Worm (Caenorhabditis elegans): Measurements from ENCODE around the gene D1086.17.

Gene D1086.17

DNA sequence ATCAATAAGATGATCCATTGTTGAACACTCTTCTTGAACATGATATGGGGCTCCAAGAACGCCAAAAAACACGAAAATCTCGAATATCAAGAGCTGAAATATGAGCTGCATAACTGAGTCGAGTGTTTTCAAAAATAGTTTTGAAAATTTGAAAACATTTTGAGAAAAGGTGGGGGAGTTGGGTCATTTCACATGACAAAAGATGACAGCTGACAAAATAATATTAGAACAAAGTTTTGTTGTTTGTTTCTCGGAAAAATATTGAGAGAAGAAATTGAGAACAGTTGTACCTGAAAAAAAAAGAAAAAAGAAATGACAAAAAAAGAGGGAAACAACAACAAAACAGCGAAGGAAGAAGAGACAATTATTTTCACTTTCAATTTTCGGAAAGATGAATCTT lies 30.9 kb downstream of the D1086.17 start, which contains the start of the genes D1086.2 and D1086.1:
Gene D1086.2, minus strand, starts transcription at position 150 of the 400 bp plus-strand sequence.
Gene D1086.1, plus strand, starts transcription at position 340 of the 400 bp plus-strand sequence.
- TF ChIP-seq rcor-1 (GFP tag; IDR thresholded peaks at IDR 0.05) (no peak), aptf-3 (GFP tag; IDR thresholded peaks at IDR 0.05) (no peak), ztf-18 (tag; optimal IDR thresholded peaks at IDR 0.05) (no peak), ccch-3 (GFP tag; optimal IDR thresholded peaks at IDR 0.05) (no peak), fkh-3 (tag; optimal IDR thresholded peaks at IDR 0.05) (no peak), tlf-1 (GFP tag; optimal IDR thresholded peaks at IDR 0.05) (no peak), lin-40 (tag; optimal IDR thresholded peaks at IDR 0.05) (no peak), F37B4.10 (GFP tag; IDR thresholded peaks at IDR 0.05) (no peak), pbrm-1 (GFP tag; IDR thresholded peaks at IDR 0.05) (no peak), ceh-79 (tag; optimal IDR thresholded peaks at IDR 0.05) (no peak), madf-3 (GFP tag; IDR thresholded peaks at IDR 0.05) (no peak), atf-7 (tag; optimal IDR thresholded peaks at IDR 0.05) (no peak), D2030.7 (GFP tag; IDR thresholded peaks at IDR 0.05) (no peak), unc-62 (GFP tag; optimal IDR thresholded peaks at IDR 0.05) (no peak), C06A6.2 (GFP tag; conservative IDR thresholded peaks at IDR 0.05) (no peak), ceh-100 (GFP tag; IDR thresholded peaks at IDR 0.05) (no peak), F33H1.4 (GFP tag; IDR thresholded peaks at IDR 0.05) (no peak), ets-4 (GFP tag; optimal IDR thresholded peaks at IDR 0.05) (no peak), nhr-179 (tag; optimal IDR thresholded peaks at IDR 0.05) (no peak)

DNA sequence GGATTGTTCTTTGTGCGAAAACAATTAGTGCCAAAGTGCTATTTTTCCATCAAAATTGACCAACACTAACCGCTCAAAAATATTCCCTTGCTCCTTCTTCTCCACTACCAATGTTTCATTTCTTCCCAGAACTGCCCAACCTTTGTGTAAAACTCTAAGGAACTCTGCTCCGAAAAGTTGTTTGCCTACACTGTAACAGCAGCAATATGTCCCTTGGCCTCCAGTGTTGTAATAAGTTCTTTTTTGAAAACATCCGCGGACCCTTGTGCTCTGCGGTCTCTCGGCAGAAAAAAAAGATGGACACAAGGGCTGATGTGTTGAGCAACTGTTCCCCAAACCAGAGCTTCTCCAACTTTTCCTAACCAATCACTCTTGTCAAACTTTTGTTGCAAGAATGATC lies 33.2 kb downstream of the D1086.17 start, which contains the start of gene D1086.12:
Gene D1086.12, plus strand, starts transcription at position 301 of the 400 bp plus-strand sequence.
- TF ChIP-seq die-1 (tag; optimal IDR thresholded peaks at IDR 0.05) (no peak), nfya-2 (GFP tag; IDR thresholded peaks at IDR 0.05) (no peak)

DNA sequence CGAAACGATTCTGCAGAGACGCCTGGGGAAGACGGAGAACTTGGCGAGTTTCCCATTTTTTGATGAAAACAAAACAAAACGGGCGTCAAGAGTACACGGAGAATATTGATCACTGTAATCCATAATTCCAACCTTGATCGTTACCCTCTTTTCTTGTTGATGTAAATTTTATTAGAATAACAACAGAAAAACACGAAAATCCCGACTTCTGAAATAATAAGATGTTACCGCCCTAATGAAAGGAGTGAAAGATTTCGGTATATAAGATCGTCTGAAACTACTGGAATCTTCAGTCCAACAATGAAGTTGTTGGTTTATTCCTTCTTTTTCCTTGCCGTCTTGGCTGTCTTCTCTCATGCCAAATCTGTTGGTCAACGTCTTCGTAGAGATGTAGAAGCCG lies 36.3 kb downstream of the D1086.17 start, which contains the start of gene D1086.9:
Gene D1086.9, plus strand, starts transcription at position 301 of the 400 bp plus-strand sequence.
- TF ChIP-seq attf-6 (GFP tag; IDR thresholded peaks at IDR 0.05) (no peak), mcd-1 (GFP tag; IDR thresholded peaks at IDR 0.05) (no peak), rpc-1 (optimal IDR thresholded peaks at IDR 0.05) (no peak), rpc-1 (tag; optimal IDR thresholded peaks at IDR 0.05) (no peak), somi-1 (GFP tag; optimal IDR thresholded peaks at IDR 0.05) (no peak), lin-35 (GFP tag; optimal IDR thresholded peaks at IDR 0.05) (no peak), ztf-3 (GFP tag; optimal IDR thresholded peaks at IDR 0.05) (no peak), ceh-79 (tag; optimal IDR thresholded peaks at IDR 0.05) (no peak), C06A6.2 (GFP tag; conservative IDR thresholded peaks at IDR 0.05) (no peak), ztf-18 (tag; optimal IDR thresholded peaks at IDR 0.05) (no peak), ztf-26 (tag; optimal IDR thresholded peaks at IDR 0.05) (no peak), ZK185.1 (tag; optimal IDR thresholded peaks at IDR 0.05; ENCODE audit: poor library complexity, severe bottlenecking) (no peak), Y53F4B.3 (GFP tag; IDR thresholded peaks at IDR 0.05) (no peak), Y67H2A.10 (GFP tag; conservative IDR thresholded peaks at IDR 0.05) (no peak), akir-1 (GFP tag; optimal IDR thresholded peaks at IDR 0.05) (no peak), F22D6.2 (tag; optimal IDR thresholded peaks at IDR 0.05) (no peak), K11D2.4 (GFP tag; IDR thresholded peaks at IDR 0.05) (no peak), F37B4.10 (GFP tag; IDR thresholded peaks at IDR 0.05) (no peak), T26A5.8 (tag; optimal IDR thresholded peaks at IDR 0.05) (no peak)

DNA sequence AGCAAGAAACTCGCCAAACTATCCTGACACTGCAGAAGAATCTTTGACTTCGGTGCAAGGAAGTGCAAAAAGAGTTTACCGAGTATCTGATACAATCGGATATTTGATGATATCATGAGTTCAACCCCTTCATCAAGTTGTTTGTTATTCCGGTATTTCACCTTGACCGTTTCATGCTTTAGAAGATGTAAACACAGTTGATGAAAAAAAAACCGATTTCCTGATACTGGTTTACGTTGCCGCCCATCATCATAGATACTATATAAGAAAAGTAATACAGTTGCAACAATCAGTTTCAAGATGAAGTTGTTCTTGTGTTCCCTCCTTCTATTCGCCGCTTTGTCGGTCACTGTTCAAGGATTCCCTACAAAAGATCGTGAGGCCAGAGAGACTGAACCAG lies 39.8 kb downstream of the D1086.17 start, which contains the start of gene H39E23.3:
Gene H39E23.3, plus strand, starts transcription at position 301 of the 400 bp plus-strand sequence.
- no peak for TF ChIP-seq sea-2 (GFP tag; IDR thresholded peaks at IDR 0.05)
- TF ChIP-seq lsl-1 (GFP tag; optimal IDR thresholded peaks at IDR 0.05) = no peak
- TF ChIP-seq F57A8.1 (GFP tag; optimal IDR thresholded peaks at IDR 0.05) = no peak
